Fruit fly (Drosophila melanogaster): ENCODE results near the gene CG6144.
A peak's percentile ranks its signal among the peaks of the same experiment; 100 is the strongest.

Gene CG6144

dm6 chr2L:10505345-10505744, 16.9 kb downstream of the CG6144 start:
- TF ChIP-seq CG4496 (GFP tag; IDR thresholded peaks at IDR 0.05) = no peak

dm6 chr2L:10506557-10507252, 18.2 kb downstream of the CG6144 start, which contains the start of the genes Myo31DF and CG6094:
TSS of gene Myo31DF (minus strand) at chr2L:10506779.
TSS of gene CG6094 (plus strand) at chr2L:10507081.
- TF ChIP-seq D1 (tag; optimal IDR thresholded peaks at IDR 0.05) (no peak), gl (tag; optimal IDR thresholded peaks at IDR 0.05) (no peak), CG14655 (GFP tag; optimal IDR thresholded peaks at IDR 0.05) (no peak), CG32121 (GFP tag; IDR thresholded peaks at IDR 0.05) (peak; percentile 32; the same call in 1 of the 2 replicates), CG34367 (tag; optimal IDR thresholded peaks at IDR 0.05) (no peak), EcR (GFP tag; optimal IDR thresholded peaks at IDR 0.05) (peak; percentile 5), CG17806 (tag; optimal IDR thresholded peaks at IDR 0.05) (no peak), CG13204 (GFP tag; optimal IDR thresholded peaks at IDR 0.05) (no peak), CG8301 (tag; optimal IDR thresholded peaks at IDR 0.05) (no peak), Snoo (tag; optimal IDR thresholded peaks at IDR 0.05) (no peak), fd96Ca (GFP tag; IDR thresholded peaks at IDR 0.05) (no peak), Ets98B (GFP tag; IDR thresholded peaks at IDR 0.05) (peak; percentile 10), CG8159 (tag; optimal IDR thresholded peaks at IDR 0.05) (no peak), CG9948 (tag; optimal IDR thresholded peaks at IDR 0.05) (no peak), CG4496 (GFP tag; IDR thresholded peaks at IDR 0.05) (peak; percentile 57; the same call in 2 of the 3 replicates), Pif1B (GFP tag; optimal IDR thresholded peaks at IDR 0.05) (no peak), Pif1A (GFP tag; optimal IDR thresholded peaks at IDR 0.05) (no peak), CG12605 (GFP tag; IDR thresholded peaks at IDR 0.05) (0 out of 2 replicates have a peak, but pooled peaks have one; percentile 16), CG10348 (GFP tag; IDR thresholded peaks at IDR 0.05) (no peak), rn (GFP tag; IDR thresholded peaks at IDR 0.05) (no peak), CG15710 (tag; optimal IDR thresholded peaks at IDR 0.05) (no peak)

dm6 chr2L:10510088-10510487, 21.6 kb downstream of the CG6144 start, which contains the start of gene CG7384:
TSS of gene CG7384 (minus strand) at chr2L:10510453.
- TF ChIP-seq D1 (tag; optimal IDR thresholded peaks at IDR 0.05) (no peak), fd96Ca (GFP tag; IDR thresholded peaks at IDR 0.05) (no peak), Ets98B (GFP tag; IDR thresholded peaks at IDR 0.05) (no peak), gl (tag; optimal IDR thresholded peaks at IDR 0.05) (no peak), CG9948 (tag; optimal IDR thresholded peaks at IDR 0.05) (no peak), Pif1A (GFP tag; optimal IDR thresholded peaks at IDR 0.05) (no peak), CG34367 (tag; optimal IDR thresholded peaks at IDR 0.05) (no peak), Snoo (tag; optimal IDR thresholded peaks at IDR 0.05) (no peak), CG8159 (tag; optimal IDR thresholded peaks at IDR 0.05) (no peak)

dm6 chr2L:10510843-10511242, 22.3 kb downstream of the CG6144 start:
- TF ChIP-seq CG12605 (GFP tag; IDR thresholded peaks at IDR 0.05) = no peak
- no peak for TF ChIP-seq Pif1A (GFP tag; optimal IDR thresholded peaks at IDR 0.05)
- TF ChIP-seq D1 (tag; optimal IDR thresholded peaks at IDR 0.05) = no peak
- no peak for TF ChIP-seq CG8301 (tag; optimal IDR thresholded peaks at IDR 0.05)

dm6 chr2L:10513837-10514499, 25.5 kb downstream of the CG6144 start:
- no peak for TF ChIP-seq Pif1B (GFP tag; optimal IDR thresholded peaks at IDR 0.05)
- peak; percentile 52 for TF ChIP-seq EcR (GFP tag; optimal IDR thresholded peaks at IDR 0.05)
- 0 out of 3 replicates have a peak, but pooled peaks have one; percentile 10 for TF ChIP-seq CG4496 (GFP tag; IDR thresholded peaks at IDR 0.05)

dm6 chr2L:10514586-10515137, 26.2 kb downstream of the CG6144 start:
- TF ChIP-seq Ets98B (GFP tag; IDR thresholded peaks at IDR 0.05) (0 out of 2 replicates have a peak, but pooled peaks have one; percentile 11), Pif1A (GFP tag; optimal IDR thresholded peaks at IDR 0.05) (no peak), Pif1B (GFP tag; optimal IDR thresholded peaks at IDR 0.05) (no peak), CG4496 (GFP tag; IDR thresholded peaks at IDR 0.05) (peak; percentile 44; the same call in 1 of the 3 replicates), EcR (GFP tag; optimal IDR thresholded peaks at IDR 0.05) (peak; percentile 81)

- TF ChIP-seq Pif1A (GFP tag; optimal IDR thresholded peaks at IDR 0.05) (no peak), CG9948 (tag; optimal IDR thresholded peaks at IDR 0.05) (no peak), CG4496 (GFP tag; IDR thresholded peaks at IDR 0.05) (no peak)
Measured at dm6 chr2L:10515553-10516174, 27.2 kb downstream of the CG6144 start.
